Worm (Caenorhabditis elegans): ENCODE measurements around the gene baf-1.

- TF ChIP-seq let-607 (tag; optimal IDR thresholded peaks at IDR 0.05) (no peak), dpff-1 (tag; optimal IDR thresholded peaks at IDR 0.05) (no peak), pha-4 (tag; optimal IDR thresholded peaks at IDR 0.05) (no peak), efl-1 (GFP tag; optimal IDR thresholded peaks at IDR 0.05) (no peak), B0019.2 (GFP tag; conservative IDR thresholded peaks at IDR 0.05) (no peak), mxl-1 (tag; optimal IDR thresholded peaks at IDR 0.05) (no peak), athp-1 (tag; optimal IDR thresholded peaks at IDR 0.05) (no peak), xnd-1 (tag; optimal IDR thresholded peaks at IDR 0.05) (no peak), hlh-12 (tag; optimal IDR thresholded peaks at IDR 0.05) (no peak), unc-62 (GFP tag; optimal IDR thresholded peaks at IDR 0.05) (no peak), sea-2 (GFP tag; IDR thresholded peaks at IDR 0.05) (no peak), Y53G8AR.9 (GFP tag; conservative IDR thresholded peaks at IDR 0.05) (no peak), lin-35 (GFP tag; optimal IDR thresholded peaks at IDR 0.05) (no peak), madf-10 (tag; optimal IDR thresholded peaks at IDR 0.05) (no peak)
Measured at ce11 chrIII:9501072-9501471, 33.8 kb downstream of the baf-1 start.
